Fruit fly (Drosophila melanogaster) whole organism, prepupa: ENCODE data around the gene mRpL32.

Source experiments
- Blimp-1 ChIP-seq: fragments of 200-800 bp; sonication (Bioruptor generic); optimal IDR thresholded peaks from 3 replicates; lab custom pipeline; 2017; ENCODE audit warnings: missing biosample characterization, missing genetic modification characterization, mild to moderate bottlenecking, moderate library complexity, missing genetic modification reagents
- CG10631 ChIP-seq: fragments of 200-800 bp; sonication (Bioruptor generic); optimal IDR thresholded peaks from 2 replicates; lab custom pipeline; 2016; ENCODE audit warnings: missing biosample characterization, missing genetic modification characterization
- CG10669 ChIP-seq: fragments of 200-800 bp; sonication (Bioruptor generic); optimal IDR thresholded peaks from 3 replicates; lab custom pipeline; 2018; ENCODE audit warnings: missing biosample characterization, mild to moderate bottlenecking, missing genetic modification characterization, moderate library complexity
- CG11294 ChIP-seq: fragments of 200-800 bp; sonication (Bioruptor generic); IDR thresholded peaks from 2 replicates; pipeline ENCODE4 v1.3.6; 2022; ENCODE audit warnings: missing biosample characterization, missing genetic modification characterization
- CG11762 ChIP-seq: fragments of 200-800 bp; sonication (Bioruptor generic); optimal IDR thresholded peaks from 3 replicates; lab custom pipeline; 2016; ENCODE audit warnings: missing biosample characterization, missing genetic modification characterization; ENCODE audit not compliant: insufficient read depth
- CG11902 ChIP-seq: fragments of 200-800 bp; sonication (Bioruptor generic); optimal IDR thresholded peaks from 3 replicates; lab custom pipeline; 2016; ENCODE audit warnings: missing biosample characterization, missing genetic modification characterization
- CG15336 ChIP-seq: fragments of 200-800 bp; sonication (Bioruptor generic); IDR thresholded peaks from 2 replicates; pipeline ENCODE4 v1.3.6; 2022; ENCODE audit warnings: missing biosample characterization, missing genetic modification characterization
- CG1621 ChIP-seq: fragments of 200-800 bp; sonication (Bioruptor generic); optimal IDR thresholded peaks from 3 replicates; lab custom pipeline; 2018; ENCODE audit warnings: missing biosample characterization, mild to moderate bottlenecking, missing genetic modification characterization
- CG3032 ChIP-seq: fragments of 200-800 bp; optimal IDR thresholded peaks from 2 replicates; lab custom pipeline; 2019; ENCODE audit warnings: missing biosample characterization, mild to moderate bottlenecking, missing genetic modification characterization, moderate library complexity
- CG31627 ChIP-seq: fragments of 200-800 bp; sonication (Bioruptor generic); optimal IDR thresholded peaks from 3 replicates; lab custom pipeline; 2016; ENCODE audit warnings: missing biosample characterization, missing genetic modification characterization
- CG32006 ChIP-seq: fragments of 200-800 bp; sonication (Bioruptor generic); optimal IDR thresholded peaks from 3 replicates; lab custom pipeline; 2017; ENCODE audit warnings: missing biosample characterization, mild to moderate bottlenecking, missing genetic modification characterization
- CG34406 ChIP-seq: fragments of 200-800 bp; sonication (Bioruptor generic); optimal IDR thresholded peaks from 3 replicates; lab custom pipeline; 2016; ENCODE audit warnings: missing biosample characterization, missing genetic modification characterization
- CG3919 ChIP-seq: fragments of 200-800 bp; sonication (Bioruptor generic); optimal IDR thresholded peaks from 3 replicates; lab custom pipeline; 2016; ENCODE audit warnings: missing biosample characterization, missing genetic modification characterization
- CG6163 ChIP-seq: fragments of 200-800 bp; sonication (Bioruptor generic); IDR thresholded peaks from 3 replicates; pipeline ENCODE4 v1.3.6; 2022; ENCODE audit warnings: missing biosample characterization, missing genetic modification characterization
- CG6276 ChIP-seq: fragments of 200-800 bp; sonication (Bioruptor generic); optimal IDR thresholded peaks from 2 replicates; lab custom pipeline; 2017; ENCODE audit warnings: missing biosample characterization, mild to moderate bottlenecking, missing genetic modification characterization
- CG6792 ChIP-seq: fragments of 200-800 bp; sonication (Bioruptor generic); optimal IDR thresholded peaks from 3 replicates; lab custom pipeline; 2016; ENCODE audit warnings: missing biosample characterization, missing genetic modification characterization
- CG6808 ChIP-seq: fragments of 200-800 bp; sonication (Bioruptor generic); optimal IDR thresholded peaks from 3 replicates; lab custom pipeline; 2017; ENCODE audit warnings: missing biosample characterization, missing genetic modification characterization, mild to moderate bottlenecking, moderate library complexity, missing genetic modification reagents
- CG6854 ChIP-seq: fragments of 200-800 bp; sonication (Bioruptor generic); optimal IDR thresholded peaks from 2 replicates; lab custom pipeline; 2017; ENCODE audit warnings: missing biosample characterization, mild to moderate bottlenecking, missing genetic modification characterization
- CG8319 ChIP-seq: fragments of 200-800 bp; sonication (Bioruptor generic); optimal IDR thresholded peaks from 3 replicates; lab custom pipeline; 2016; ENCODE audit warnings: missing biosample characterization, missing genetic modification characterization
- Eip75B ChIP-seq: fragments of 200-800 bp; sonication (Bioruptor generic); optimal IDR thresholded peaks from 3 replicates; lab custom pipeline; 2016; ENCODE audit warnings: missing biosample characterization, missing genetic modification characterization
- Eip78C ChIP-seq: fragments of 200-800 bp; sonication (Bioruptor generic); peaks from one replicate; lab custom pipeline; 2016; ENCODE audit warnings: missing biosample characterization, missing genetic modification characterization
- Eip93F ChIP-seq: fragments of 200-800 bp; sonication (Bioruptor generic); optimal IDR thresholded peaks from 2 replicates; lab custom pipeline; 2016; ENCODE audit warnings: missing biosample characterization, mild to moderate bottlenecking, missing genetic modification characterization
- Ets21C ChIP-seq: fragments of 200-800 bp; sonication (Bioruptor generic); optimal IDR thresholded peaks from 3 replicates; lab custom pipeline; 2016; ENCODE audit warnings: missing biosample characterization, missing genetic modification characterization
- Ets96B ChIP-seq: fragments of 200-800 bp; optimal IDR thresholded peaks from 2 replicates; lab custom pipeline; 2019; ENCODE audit warnings: missing biosample characterization, mild to moderate bottlenecking, missing genetic modification characterization, moderate library complexity
- Hr38 ChIP-seq: sonication (Bioruptor generic); optimal IDR thresholded peaks from 2 replicates; lab custom pipeline; 2016; ENCODE audit warnings: missing biosample characterization, missing genetic modification characterization
- Hr39 ChIP-seq: fragments of 200-800 bp; sonication (Bioruptor generic); optimal IDR thresholded peaks from 2 replicates; lab custom pipeline; 2016; ENCODE audit warnings: missing biosample characterization, missing genetic modification characterization
- Hr4 ChIP-seq: fragments of 200-800 bp; sonication (Bioruptor generic); optimal IDR thresholded peaks from 3 replicates; lab custom pipeline; 2016; ENCODE audit warnings: missing biosample characterization, missing genetic modification characterization
- Lpt ChIP-seq: fragments of 200-800 bp; sonication (Bioruptor generic); optimal IDR thresholded peaks from 3 replicates; lab custom pipeline; 2016; ENCODE audit warnings: missing biosample characterization, missing genetic modification characterization
- OdsH ChIP-seq: fragments of 200-800 bp; sonication (Bioruptor generic); optimal IDR thresholded peaks from 3 replicates; lab custom pipeline; 2016; ENCODE audit warnings: missing biosample characterization, missing genetic modification characterization
- Sox15 ChIP-seq: fragments of 200-800 bp; sonication (Bioruptor generic); optimal IDR thresholded peaks from 3 replicates; lab custom pipeline; 2016; ENCODE audit warnings: missing biosample characterization, missing genetic modification characterization
- achi ChIP-seq: fragments of 200-800 bp; sonication (Bioruptor generic); optimal IDR thresholded peaks from 3 replicates; lab custom pipeline; 2016; ENCODE audit warnings: missing biosample characterization, missing genetic modification characterization
- acj6 ChIP-seq: fragments of 200-800 bp; sonication (Bioruptor generic); optimal IDR thresholded peaks from 3 replicates; lab custom pipeline; 2016; ENCODE audit warnings: missing biosample characterization, missing genetic modification characterization
- cyc ChIP-seq: fragments of 200-800 bp; sonication (Bioruptor generic); optimal IDR thresholded peaks from 3 replicates; lab custom pipeline; 2016; ENCODE audit warnings: missing biosample characterization, missing genetic modification characterization
- dac ChIP-seq: fragments of 200-800 bp; sonication (Bioruptor generic); optimal IDR thresholded peaks from 2 replicates; lab custom pipeline; 2017; ENCODE audit warnings: missing biosample characterization, mild to moderate bottlenecking, missing genetic modification characterization
- dsx ChIP-seq: fragments of 200-800 bp; optimal IDR thresholded peaks from 3 replicates; lab custom pipeline; 2019; ENCODE audit warnings: missing biosample characterization, mild to moderate bottlenecking, missing genetic modification characterization, moderate library complexity; ENCODE audit not compliant: poor library complexity, severe bottlenecking
- eg ChIP-seq: fragments of 200-800 bp; sonication (Bioruptor generic); IDR thresholded peaks from 3 replicates; pipeline ENCODE4 v1.3.6; 2022; ENCODE audit warnings: missing biosample characterization, missing genetic modification characterization
- fd59A ChIP-seq: fragments of 200-800 bp; sonication (Bioruptor generic); optimal IDR thresholded peaks from 2 replicates; lab custom pipeline; 2017; ENCODE audit warnings: missing biosample characterization, mild to moderate bottlenecking, missing genetic modification characterization, missing genetic modification reagents
- fd85E ChIP-seq: fragments of 200-800 bp; sonication (Bioruptor generic); optimal IDR thresholded peaks from 3 replicates; lab custom pipeline; 2016; ENCODE audit warnings: missing biosample characterization, missing genetic modification characterization
- fkh ChIP-seq: fragments of 200-800 bp; sonication (Bioruptor generic); optimal IDR thresholded peaks from 3 replicates; lab custom pipeline; 2017; ENCODE audit warnings: missing biosample characterization, mild to moderate bottlenecking, missing genetic modification characterization, moderate library complexity
- net ChIP-seq: fragments of 200-800 bp; sonication (Bioruptor generic); optimal IDR thresholded peaks from 3 replicates; lab custom pipeline; 2016; ENCODE audit warnings: missing biosample characterization, missing genetic modification characterization
- pdm3 ChIP-seq: fragments of 200-800 bp; sonication (Bioruptor generic); optimal IDR thresholded peaks from 3 replicates; lab custom pipeline; 2016; ENCODE audit warnings: missing biosample characterization, missing genetic modification characterization
- salr ChIP-seq, 2 experiments: fragments of 200-800 bp; sonication (Bioruptor generic); optimal IDR thresholded peaks; 3 replicates each; lab custom pipeline; 2016 to 2018; ENCODE audit warnings: missing biosample characterization in 2 of 2, missing genetic modification characterization in 2 of 2, mild to moderate bottlenecking in 1 of 2
- spab ChIP-seq: fragments of 200-800 bp; sonication (Bioruptor generic); optimal IDR thresholded peaks from 2 replicates; lab custom pipeline; 2017; ENCODE audit warnings: missing biosample characterization, mild to moderate bottlenecking, missing genetic modification characterization, missing genetic modification reagents
- ss ChIP-seq, 2 experiments: fragments of 200-800 bp; sonication (Bioruptor generic); optimal IDR thresholded peaks; 2 replicates in 1 of 2; 3 replicates in 1 of 2; lab custom pipeline; 2017 to 2018; ENCODE audit warnings: mild to moderate bottlenecking in 2 of 2, missing biosample characterization in 2 of 2, missing genetic modification characterization in 2 of 2, moderate library complexity in 1 of 2
- svp ChIP-seq: fragments of 200-800 bp; sonication (Bioruptor generic); peaks from one replicate; lab custom pipeline; 2016; ENCODE audit warnings: missing biosample characterization, missing genetic modification characterization
- topi ChIP-seq: fragments of 200-800 bp; sonication (Bioruptor generic); optimal IDR thresholded peaks from 3 replicates; lab custom pipeline; 2016; ENCODE audit warnings: missing biosample characterization, missing genetic modification characterization
- vri ChIP-seq: fragments of 200-800 bp; sonication (Bioruptor generic); optimal IDR thresholded peaks from 3 replicates; lab custom pipeline; 2016; ENCODE audit warnings: missing biosample characterization, mild to moderate bottlenecking, missing genetic modification characterization

Gene mRpL32

dm6 chr3R:31240023-31240422, 12.6 kb upstream of the mRpL32 start:
- no peak for TF ChIP-seq topi (GFP tag; lab: Kevin White, UChicago)
- no peak for TF ChIP-seq acj6
- no peak for TF ChIP-seq Eip75B
- peak; percentile 39 for TF ChIP-seq fkh

dm6 chr3R:31241109-31241508, 11.6 kb upstream of the mRpL32 start:
- TF ChIP-seq CG8319 (GFP tag; lab: Kevin White, UChicago), result no peak
- TF ChIP-seq vri, result no peak
- no peak for TF ChIP-seq Hr39 (GFP tag; lab: Kevin White, UChicago)
- TF ChIP-seq CG3032 (tag; lab: Kevin White, UChicago), result no peak
- TF ChIP-seq salr (GFP tag; optimal IDR thresholded peaks at IDR 0.05; lab: Kevin White, UChicago), result no peak
- no peak for TF ChIP-seq CG6276 (GFP tag; lab: Kevin White, UChicago)
- TF ChIP-seq CG11294 (GFP tag; lab: Robert Waterston, UW), result no peak
- no peak for TF ChIP-seq CG31627 (GFP tag; lab: Kevin White, UChicago)
- no peak for TF ChIP-seq Hr38 (GFP tag; lab: Kevin White, UChicago)
- no peak for TF ChIP-seq Ets21C
- TF ChIP-seq CG10669 (GFP tag; lab: Kevin White, UChicago), result no peak

DNA sequence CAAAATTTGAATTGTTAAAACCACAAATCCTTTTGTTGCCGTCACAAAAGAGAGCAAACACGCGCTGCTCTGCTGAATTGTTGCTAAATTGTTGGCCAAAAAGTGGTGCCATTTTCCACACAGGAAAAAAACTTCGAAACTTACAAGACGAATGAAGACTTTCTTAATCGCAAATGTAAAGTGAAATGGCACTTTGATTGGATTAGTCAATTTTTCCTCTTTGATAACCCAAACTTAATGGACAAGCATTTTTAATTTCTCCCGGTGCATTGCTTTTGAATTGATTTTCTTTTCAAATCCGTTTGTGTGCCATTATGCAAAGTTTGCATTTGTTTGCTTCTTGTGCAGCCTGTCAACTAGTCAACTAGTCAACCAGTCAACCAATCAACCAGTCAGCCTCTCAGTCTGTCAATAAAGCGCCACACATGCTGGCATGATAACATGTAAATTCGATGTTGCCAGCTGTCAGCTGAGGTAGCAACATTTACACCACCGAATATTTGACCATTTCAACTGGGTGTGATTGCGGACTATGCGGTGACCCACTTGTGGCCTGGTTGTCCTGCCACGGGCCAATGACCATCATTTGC, 9.5 kb upstream of the mRpL32 start:
- no peak for TF ChIP-seq CG6808 (GFP tag; lab: Kevin White, UChicago)
- no peak for TF ChIP-seq CG3032 (tag; lab: Kevin White, UChicago)
- no peak for TF ChIP-seq CG8319 (GFP tag; lab: Kevin White, UChicago)
- peak; percentile 47 for TF ChIP-seq OdsH (GFP tag; lab: Kevin White, UChicago)
- TF ChIP-seq net, result peak; percentile 34
- no peak for TF ChIP-seq Ets21C
- TF ChIP-seq cyc, result no peak
- TF ChIP-seq CG6163, result peak; percentile 63
- TF ChIP-seq CG15336 (GFP tag; lab: Robert Waterston, UW), result peak; percentile 82
- no peak for TF ChIP-seq CG34406 (GFP tag; lab: Kevin White, UChicago)
- no peak for TF ChIP-seq Blimp-1 (GFP tag; lab: Kevin White, UChicago)
- TF ChIP-seq CG32006 (GFP tag; lab: Kevin White, UChicago), result peak; percentile 73
- TF ChIP-seq CG6276 (GFP tag; lab: Kevin White, UChicago), result peak; percentile 37
- no peak for TF ChIP-seq CG10669 (GFP tag; lab: Kevin White, UChicago)
- no peak for TF ChIP-seq svp (GFP tag; lab: Kevin White, UChicago)
- TF ChIP-seq dsx (GFP tag; lab: Kevin White, UChicago), result no peak
- peak; percentile 46 for TF ChIP-seq dac (GFP tag; lab: Kevin White, UChicago)
- TF ChIP-seq pdm3 (GFP tag; lab: Kevin White, UChicago), result peak; percentile 48
- TF ChIP-seq CG31627 (GFP tag; lab: Kevin White, UChicago), result no peak
- TF ChIP-seq Lpt (GFP tag; lab: Kevin White, UChicago), result peak; percentile 55
- no peak for TF ChIP-seq Ets96B (tag; lab: Kevin White, UChicago)
- TF ChIP-seq CG6792 (GFP tag; lab: Kevin White, UChicago), result no peak
- no peak for TF ChIP-seq CG11902
- no peak for TF ChIP-seq CG10631
- peak; percentile 64 for TF ChIP-seq Eip78C (GFP tag; lab: Kevin White, UChicago)
- no peak for TF ChIP-seq fd59A (GFP tag; lab: Kevin White, UChicago)
- no peak for TF ChIP-seq spab (GFP tag; lab: Kevin White, UChicago)
- no peak for TF ChIP-seq fkh
- peak; percentile 83 for TF ChIP-seq eg (GFP tag; lab: Robert Waterston, UW)
- TF ChIP-seq Eip93F, result no peak
- TF ChIP-seq Hr4, result peak; percentile 80
- TF ChIP-seq fd85E (GFP tag; lab: Kevin White, UChicago), result no peak
- no peak for TF ChIP-seq CG11762 (GFP tag; lab: Kevin White, UChicago)
- peak; percentile 11 for TF ChIP-seq achi (GFP tag; lab: Kevin White, UChicago)
- no peak for TF ChIP-seq CG6854 (GFP tag; lab: Kevin White, UChicago)
- peak; percentile 29 for TF ChIP-seq CG3919 (GFP tag; lab: Kevin White, UChicago)
- no peak for TF ChIP-seq CG1621 (tag; lab: Kevin White, UChicago)
- no peak for TF ChIP-seq Hr39 (GFP tag; lab: Kevin White, UChicago)
- no peak for TF ChIP-seq Sox15 (GFP tag; lab: Kevin White, UChicago)
- TF ChIP-seq ss (GFP tag; optimal IDR thresholded peaks at IDR 0.05; lab: Kevin White, UChicago), result no peak
